Fruit fly (Drosophila melanogaster): ENCODE data around the gene Hsc70-1.

Hsc70-1 gene

DNA sequence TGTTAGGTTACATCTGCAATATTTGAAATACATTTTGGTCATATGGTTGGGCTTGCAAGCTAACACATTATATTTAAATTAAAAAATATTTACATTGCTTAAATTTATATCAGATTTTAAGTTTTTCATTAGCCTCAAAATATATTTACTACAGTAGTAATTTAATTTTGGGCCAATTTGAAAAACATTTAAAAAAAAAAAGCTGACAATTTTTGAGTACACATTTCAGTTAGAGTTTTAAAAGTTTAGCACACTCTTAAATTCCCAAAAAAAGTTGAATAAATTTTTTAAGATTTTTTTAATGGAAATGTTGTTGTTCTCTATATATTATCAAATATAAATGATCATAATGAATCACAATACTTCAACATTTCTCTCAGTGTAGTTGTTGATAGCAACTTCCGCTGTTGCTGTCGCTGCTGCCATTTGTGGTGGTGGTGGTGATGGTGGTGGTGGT is 16.6 kb upstream of the Hsc70-1 start (continued):
- no peak for TF ChIP-seq Adf1 (GFP tag; IDR thresholded peaks at IDR 0.05)
- no peak for TF ChIP-seq dan (GFP tag; IDR thresholded peaks at IDR 0.05)
- peak; percentile 23 to 63 for TF ChIP-seq chif (GFP tag; optimal IDR thresholded peaks at IDR 0.05)
- TF ChIP-seq da (GFP tag; optimal IDR thresholded peaks at IDR 0.05), result no peak
- TF ChIP-seq Dfd (GFP tag; optimal IDR thresholded peaks at IDR 0.05), result no peak
- peak; percentile 59 for TF ChIP-seq row (GFP tag; IDR thresholded peaks at IDR 0.05)
- TF ChIP-seq Hsf (GFP tag; optimal IDR thresholded peaks at IDR 0.05), result peak; percentile 71
- TF ChIP-seq CG34376 (GFP tag; optimal IDR thresholded peaks at IDR 0.05), result no peak
- no peak for TF ChIP-seq her (GFP tag; optimal IDR thresholded peaks at IDR 0.05)
- TF ChIP-seq CG15601 (tag; optimal IDR thresholded peaks at IDR 0.05), result peak; percentile 65
- no peak for TF ChIP-seq Lpt (GFP tag; optimal IDR thresholded peaks at IDR 0.05)
- no peak for TF ChIP-seq fd64A (GFP tag; optimal IDR thresholded peaks at IDR 0.05)
- TF ChIP-seq CG17186 (GFP tag; optimal IDR thresholded peaks at IDR 0.05), result no peak
- TF ChIP-seq Dll (GFP tag; IDR thresholded peaks at IDR 0.05; ENCODE audit: partially characterized antibody), result no peak
- peak; percentile 73 for TF ChIP-seq Xrp1 (GFP tag; IDR thresholded peaks at IDR 0.05)
- TF ChIP-seq CG5953 (GFP tag; IDR thresholded peaks at IDR 0.05), result no peak
- peak; percentile 3 for TF ChIP-seq trh (GFP tag; optimal IDR thresholded peaks at IDR 0.05)
- no peak for TF ChIP-seq CG18011 (GFP tag; optimal IDR thresholded peaks at IDR 0.05)
- no peak for TF ChIP-seq CG10431 (GFP tag; optimal IDR thresholded peaks at IDR 0.05)
- TF ChIP-seq CG2129 (GFP tag; IDR thresholded peaks at IDR 0.05; ENCODE audit: partially characterized antibody), result no peak
- TF ChIP-seq sqz (GFP tag; optimal IDR thresholded peaks at IDR 0.05), result peak; percentile 48
- TF ChIP-seq dysf (GFP tag; IDR thresholded peaks at IDR 0.05), result peak; percentile 51
- TF ChIP-seq CG14860 (GFP tag; IDR thresholded peaks at IDR 0.05; ENCODE audit: partially characterized antibody), result no peak
- no peak for TF ChIP-seq gro (GFP tag; optimal IDR thresholded peaks at IDR 0.05)
- no peak for TF ChIP-seq Sry-δ (GFP tag; optimal IDR thresholded peaks at IDR 0.05)
- TF ChIP-seq bcd (GFP tag; optimal IDR thresholded peaks at IDR 0.05), result peak; percentile 70
- peak; percentile 89 for TF ChIP-seq CG17361 (GFP tag; IDR thresholded peaks at IDR 0.05)
- TF ChIP-seq Ada2b (GFP tag; IDR thresholded peaks at IDR 0.05), result no peak
- no peak for TF ChIP-seq CG7928 (GFP tag; optimal IDR thresholded peaks at IDR 0.05)
- TF ChIP-seq nau (GFP tag; optimal IDR thresholded peaks at IDR 0.05), result peak; percentile 19
- TF ChIP-seq CG2712 (tag; optimal IDR thresholded peaks at IDR 0.05), result peak; percentile 81
- TF ChIP-seq pita (GFP tag; optimal IDR thresholded peaks at IDR 0.05), result no peak
- peak; percentile 62 for TF ChIP-seq Chrac-16 (GFP tag; optimal IDR thresholded peaks at IDR 0.05)
- TF ChIP-seq CG8281 (tag; optimal IDR thresholded peaks at IDR 0.05), result peak; percentile 39
- TF ChIP-seq cad (GFP tag; optimal IDR thresholded peaks at IDR 0.05), result no peak
- peak; percentile 4 for TF ChIP-seq YL-1 (GFP tag; optimal IDR thresholded peaks at IDR 0.05)
- TF ChIP-seq btn (GFP tag; optimal IDR thresholded peaks at IDR 0.05), result no peak
- TF ChIP-seq CG15514 (GFP tag; optimal IDR thresholded peaks at IDR 0.05), result no peak
- peak; percentile 51 for TF ChIP-seq BtbVII (GFP tag; optimal IDR thresholded peaks at IDR 0.05)
- peak; percentile 89 for TF ChIP-seq CG18262 (tag; optimal IDR thresholded peaks at IDR 0.05)
- no peak for TF ChIP-seq inv (GFP tag; IDR thresholded peaks at IDR 0.05; ENCODE audit: partially characterized antibody)
- TF ChIP-seq CG7271 (tag; optimal IDR thresholded peaks at IDR 0.05), result peak; percentile 6
- peak; percentile 87 for TF ChIP-seq gem (tag; optimal IDR thresholded peaks at IDR 0.05)
- peak; percentile 61 for TF ChIP-seq chn (GFP tag; optimal IDR thresholded peaks at IDR 0.05)
- no peak for TF ChIP-seq yki (optimal IDR thresholded peaks at IDR 0.05)
- no peak for TF ChIP-seq CG11456 (GFP tag; IDR thresholded peaks at IDR 0.05)
- TF ChIP-seq lab (GFP tag; optimal IDR thresholded peaks at IDR 0.05), result peak; percentile 50
- TF ChIP-seq vvl (GFP tag; IDR thresholded peaks at IDR 0.05), result peak; percentile 42; the same call in 1 of the 2 replicates
- peak; percentile 7 for TF ChIP-seq Hmx (GFP tag; optimal IDR thresholded peaks at IDR 0.05)
- no peak; the same call in none of the 2 replicates for TF ChIP-seq onecut (GFP tag; IDR thresholded peaks at IDR 0.05)
- TF ChIP-seq Aef1 (GFP tag; IDR thresholded peaks at IDR 0.05), result peak; percentile 38; the same call in 1 of the 3 replicates
- 0 out of 2 replicates have a peak, but pooled peaks have one; percentile 15 for TF ChIP-seq Rx (GFP tag; IDR thresholded peaks at IDR 0.05)

Measured in whole organism, embryonic.